Worm (Caenorhabditis elegans) whole organism, midembryonic: ENCODE data around the gene Y75B12A.2.

Experiments used
- T22C8.4 ChIP-seq: fragments of 200-800 bp; sonication (Bioruptor generic); IDR thresholded peaks from 2 replicates; pipeline ENCODE4 v1.3.6; 2022; ENCODE audit warnings: missing genetic modification characterization, missing compliant biosample characterization
- klf-2 ChIP-seq: fragments of 200-800 bp; sonication (Bioruptor generic); conservative IDR thresholded peaks from 2 replicates; pipeline ENCODE4 v1.3.6; 2022; ENCODE audit warnings: missing genetic modification reagents, missing genetic modification characterization, missing compliant biosample characterization
- med-1 ChIP-seq: sonication (generic microtip); optimal IDR thresholded peaks from 2 replicates; lab custom pipeline; 2017; ENCODE audit warnings: missing genetic modification characterization, mild to moderate bottlenecking, missing compliant biosample characterization, antibody characterized with exemption, missing genetic modification reagents; ENCODE audit not compliant: insufficient read depth
- ref-1 ChIP-seq: fragments of 200-800 bp; sonication (Bioruptor generic); conservative IDR thresholded peaks from 2 replicates; pipeline ENCODE4 v1.3.6; 2022; ENCODE audit warnings: missing genetic modification reagents, missing genetic modification characterization, missing compliant biosample characterization

ce11 chrV:15153277-15153676, 43.9 kb downstream of the Y75B12A.2 start, which contains the start of gene srh-55:
- TF ChIP-seq ref-1 (GFP tag; lab: Robert Waterston, UW) (no peak), T22C8.4 (no peak), med-1 (GFP tag; lab: Kevin White, UChicago) (no peak), klf-2 (GFP tag; lab: Robert Waterston, UW) (no peak)
